Worm (Caenorhabditis elegans): Measurements from ENCODE around the gene ZK622.4.
A peak's percentile ranks its signal among the peaks of the same experiment; 100 is the strongest.

ZK622.4 gene

DNA sequence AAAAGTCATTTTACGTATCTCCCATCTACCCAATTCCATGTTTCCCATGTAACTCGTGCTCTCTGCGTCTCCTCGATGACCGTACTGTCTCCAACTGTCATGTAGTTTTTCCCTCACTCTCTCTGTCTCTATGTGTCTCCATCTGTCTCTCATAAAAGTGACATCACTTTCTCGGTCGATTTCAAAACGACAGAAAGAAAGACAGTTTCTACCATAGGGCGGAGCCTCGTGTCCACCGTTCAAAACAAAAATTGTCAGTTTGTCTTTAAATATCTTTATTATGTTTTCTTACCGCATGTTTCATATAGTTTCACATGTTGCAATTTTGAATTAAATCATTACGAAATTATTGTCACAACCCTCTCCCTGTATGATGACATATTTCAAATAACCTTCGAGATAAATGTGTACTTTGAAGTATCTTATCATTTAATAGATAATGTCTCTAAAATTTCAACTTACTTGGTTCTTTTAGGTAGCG, 37.7 kb downstream of the ZK622.4 start (continued):
- no peak for TF ChIP-seq pqm-1 (tag; optimal IDR thresholded peaks at IDR 0.05)
- no peak for TF ChIP-seq nhr-84 (tag; optimal IDR thresholded peaks at IDR 0.05)
- TF ChIP-seq nhr-90 (tag; optimal IDR thresholded peaks at IDR 0.05; ENCODE audit: poor library complexity), result peak; percentile 85
- no peak for TF ChIP-seq nhr-12 (tag; optimal IDR thresholded peaks at IDR 0.05)

DNA sequence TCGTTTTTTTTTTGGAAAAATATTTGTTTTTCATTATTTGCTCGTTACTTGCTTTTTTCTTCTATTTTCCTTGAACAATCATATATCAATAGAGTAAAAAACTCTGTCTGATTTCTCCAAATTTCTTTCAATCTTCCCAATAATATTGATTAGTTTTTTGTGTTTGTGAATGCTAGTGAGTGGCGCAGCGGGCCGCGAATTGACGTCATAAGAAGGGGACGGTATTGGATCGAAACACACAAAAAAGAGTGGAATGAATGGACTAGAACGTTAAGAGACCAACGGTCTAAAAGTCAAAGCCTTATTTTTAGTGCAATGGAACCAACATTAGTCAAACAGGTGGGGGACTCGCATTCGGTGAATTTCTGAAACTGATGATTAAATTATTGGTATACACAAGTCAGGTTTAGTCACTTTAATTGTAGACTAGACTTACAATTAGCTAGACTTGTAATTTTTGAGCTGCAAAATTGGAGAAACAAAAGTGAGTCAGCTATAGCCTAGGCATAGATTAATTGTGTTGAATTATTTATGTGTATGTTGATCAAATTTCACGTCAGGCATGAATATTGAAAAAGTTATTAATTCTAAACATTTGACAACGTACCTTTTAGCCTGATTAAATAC, 39.3 kb downstream of the ZK622.4 start:
- TF ChIP-seq blmp-1 (tag; optimal IDR thresholded peaks at IDR 0.05) (peak; percentile 61), nhr-77 (tag; optimal IDR thresholded peaks at IDR 0.05) (peak; percentile 10), fos-1 (tag; optimal IDR thresholded peaks at IDR 0.05) (peak; percentile 3), lin-14 (GFP tag; optimal IDR thresholded peaks at IDR 0.05) (peak; percentile 14), nhr-47 (tag; optimal IDR thresholded peaks at IDR 0.05) (peak; percentile 15), mep-1 (tag; optimal IDR thresholded peaks at IDR 0.05) (peak; percentile 36), nhr-71 (tag; optimal IDR thresholded peaks at IDR 0.05) (peak; percentile 29), ceh-82 (tag; optimal IDR thresholded peaks at IDR 0.05) (no peak), fkh-8 (tag; optimal IDR thresholded peaks at IDR 0.05) (peak; percentile 23), lin-13 (GFP tag; optimal IDR thresholded peaks at IDR 0.05) (no peak)

DNA sequence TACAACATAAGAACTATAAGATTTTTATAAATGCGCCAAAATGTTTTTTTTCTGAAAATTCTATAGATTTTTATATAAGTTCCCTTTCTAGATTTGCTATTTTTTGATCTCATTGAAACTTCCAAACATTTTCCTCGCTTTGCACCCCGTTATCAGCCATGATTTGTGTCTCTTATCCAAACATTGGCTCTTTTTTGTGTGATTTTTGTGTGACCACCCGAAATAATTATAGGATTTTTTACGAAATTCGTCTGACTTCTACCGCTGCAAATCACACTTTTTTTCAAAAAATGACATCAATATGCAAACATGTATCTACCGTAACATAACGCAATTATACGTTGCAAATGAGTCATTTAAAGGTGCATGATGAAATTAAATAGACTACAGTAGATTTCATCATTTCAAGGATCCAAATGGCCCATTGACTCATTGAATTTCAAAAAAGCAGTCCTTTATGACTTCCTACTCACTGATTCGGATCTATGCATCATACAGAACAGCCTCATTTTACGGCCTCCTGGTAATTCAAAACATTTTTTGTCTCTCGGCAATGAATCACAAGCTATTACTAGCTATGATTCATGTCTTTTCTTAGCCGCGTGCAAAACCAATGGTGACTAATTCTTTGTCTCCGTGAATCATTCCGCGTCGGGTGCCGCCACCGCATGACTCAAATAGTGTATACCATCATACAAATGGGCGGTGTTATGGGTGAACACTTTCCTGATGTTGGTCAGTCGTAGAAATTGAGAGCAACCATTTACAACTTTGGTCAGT, 40.0 kb downstream of the ZK622.4 start:
- TF ChIP-seq skn-1 (tag; optimal IDR thresholded peaks at IDR 0.05) (no peak), mep-1 (tag; optimal IDR thresholded peaks at IDR 0.05) (no peak), ztf-11 (tag; optimal IDR thresholded peaks at IDR 0.05) (no peak), jun-1 (tag; optimal IDR thresholded peaks at IDR 0.05) (peak; percentile 12), nhr-90 (tag; optimal IDR thresholded peaks at IDR 0.05; ENCODE audit: poor library complexity) (no peak), ceh-88 (GFP tag; IDR thresholded peaks at IDR 0.05) (no peak), ceh-82 (tag; optimal IDR thresholded peaks at IDR 0.05) (no peak), elt-2 (tag; optimal IDR thresholded peaks at IDR 0.05) (peak; percentile 74), efl-1 (optimal IDR thresholded peaks at IDR 0.05) (no peak), efl-1 (GFP tag; optimal IDR thresholded peaks at IDR 0.05 in 1 of 2) (no peak)

DNA sequence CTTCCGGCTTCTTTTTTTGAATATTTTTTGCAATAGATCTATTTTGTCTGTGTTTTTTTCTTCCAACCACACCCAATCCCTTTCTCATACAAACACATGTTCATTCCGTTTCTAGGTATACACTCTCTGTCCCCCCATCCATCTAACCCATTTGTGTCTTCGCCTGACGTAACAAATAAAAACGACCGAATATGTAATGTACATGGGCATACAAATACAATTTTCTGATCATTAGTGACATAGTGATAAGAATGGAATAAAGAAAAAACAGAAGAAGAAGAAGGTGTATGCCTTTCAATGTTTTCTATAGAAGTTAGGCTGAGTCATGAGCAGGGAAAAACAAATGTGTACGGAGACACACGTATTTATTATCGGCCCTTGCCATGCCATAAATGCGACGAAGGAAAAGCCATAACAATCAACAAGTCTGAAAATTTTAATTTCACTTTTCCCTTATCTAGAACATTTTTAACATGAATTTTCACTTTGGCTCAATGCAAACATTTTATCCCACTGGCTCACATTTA, 41.3 kb downstream of the ZK622.4 start:
- TF ChIP-seq elt-2 (tag; optimal IDR thresholded peaks at IDR 0.05) (peak; percentile 3), pag-3 (tag; optimal IDR thresholded peaks at IDR 0.05; ENCODE audit: borderline replicate concordance, insufficient read depth) (no peak), vab-15 (tag; optimal IDR thresholded peaks at IDR 0.05) (peak; percentile 6), lsy-2 (tag; optimal IDR thresholded peaks at IDR 0.05) (peak in 1 of 2 experiments; percentile 10), lin-14 (GFP tag; optimal IDR thresholded peaks at IDR 0.05) (peak; percentile 27), blmp-1 (tag; optimal IDR thresholded peaks at IDR 0.05) (peak; percentile 5), dsc-1 (tag; optimal IDR thresholded peaks at IDR 0.05) (no peak)

DNA sequence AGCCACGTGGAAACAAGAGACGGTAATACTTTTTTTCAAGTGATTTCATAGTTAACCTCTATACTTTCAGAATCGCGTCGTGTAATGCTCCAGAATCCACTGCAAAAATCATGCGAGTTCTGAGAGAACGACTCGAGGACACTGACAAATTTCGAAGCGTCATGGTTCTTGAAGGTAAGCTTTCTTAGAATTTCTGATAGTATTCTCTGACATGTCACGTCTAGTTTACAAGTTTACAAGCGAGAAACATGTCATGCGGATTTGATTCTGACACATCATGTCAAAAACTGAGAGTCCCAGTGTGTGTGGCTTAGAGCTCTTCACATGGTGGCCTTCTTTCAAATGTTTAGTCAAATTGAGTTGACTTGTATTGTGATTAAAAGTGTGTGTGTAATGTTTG, 42.1 kb downstream of the ZK622.4 start:
- peak; percentile 55 for TF ChIP-seq egl-13 (tag; optimal IDR thresholded peaks at IDR 0.05)
- TF ChIP-seq nhr-12 (tag; optimal IDR thresholded peaks at IDR 0.05), result no peak
- TF ChIP-seq nhr-77 (tag; optimal IDR thresholded peaks at IDR 0.05), result no peak
- TF ChIP-seq ceh-63 (GFP tag; optimal IDR thresholded peaks at IDR 0.05), result no peak
- TF ChIP-seq ztf-4 (tag; optimal IDR thresholded peaks at IDR 0.05), result peak; percentile 48
- peak; percentile 11 for TF ChIP-seq nhr-11 (tag; optimal IDR thresholded peaks at IDR 0.05)
- TF ChIP-seq fkh-4 (tag; optimal IDR thresholded peaks at IDR 0.05; ENCODE audit: borderline replicate concordance), result no peak
- TF ChIP-seq lin-14 (GFP tag; optimal IDR thresholded peaks at IDR 0.05), result peak; percentile 38
- TF ChIP-seq sptf-1 (tag; optimal IDR thresholded peaks at IDR 0.05), result no peak
- peak; percentile 58 for TF ChIP-seq nhr-47 (tag; optimal IDR thresholded peaks at IDR 0.05)
- TF ChIP-seq blmp-1 (tag; optimal IDR thresholded peaks at IDR 0.05), result no peak
- TF ChIP-seq fkh-8 (tag; optimal IDR thresholded peaks at IDR 0.05), result peak; percentile 92
- TF ChIP-seq nhr-20 (tag; optimal IDR thresholded peaks at IDR 0.05), result no peak
- peak; percentile 68 for TF ChIP-seq nhr-71 (tag; optimal IDR thresholded peaks at IDR 0.05)
- TF ChIP-seq sox-4 (tag; optimal IDR thresholded peaks at IDR 0.05), result peak; percentile 66
- no peak for TF ChIP-seq fkh-10 (GFP tag; optimal IDR thresholded peaks at IDR 0.05)
- TF ChIP-seq lsy-2 (tag; optimal IDR thresholded peaks at IDR 0.05), result peak in 1 of 2 experiments; percentile 13
- no peak for TF ChIP-seq unc-130 (tag; optimal IDR thresholded peaks at IDR 0.05)
- TF ChIP-seq nhr-85 (tag), result no peak
- peak; percentile 67 for TF ChIP-seq dsc-1 (tag; optimal IDR thresholded peaks at IDR 0.05)
- no peak for TF ChIP-seq zip-4 (GFP tag; optimal IDR thresholded peaks at IDR 0.05)
- TF ChIP-seq unc-86 (tag; optimal IDR thresholded peaks at IDR 0.05), result no peak
- TF ChIP-seq tlp-1 (tag; optimal IDR thresholded peaks at IDR 0.05), result no peak
- TF ChIP-seq skn-1 (tag; optimal IDR thresholded peaks at IDR 0.05), result no peak
- no peak for TF ChIP-seq aha-1 (tag; optimal IDR thresholded peaks at IDR 0.05)

Data from whole organism, L1 larva.